Worm (Caenorhabditis elegans) whole organism, midembryonic: Measurements from ENCODE around the gene irld-51.

Experiments
- flt-1 ChIP-seq: fragments of 200-800 bp; sonication (Bioruptor generic); IDR thresholded peaks from 2 replicates; pipeline ENCODE4 v1.3.6; 2022; ENCODE audit warnings: missing genetic modification characterization, missing compliant biosample characterization
- ztf-29 ChIP-seq: fragments of 200-800 bp; sonication (Bioruptor generic); IDR thresholded peaks from 2 replicates; pipeline ENCODE4 v1.3.6; 2022; ENCODE audit warnings: missing genetic modification reagents, missing genetic modification characterization, missing compliant biosample characterization

DNA sequence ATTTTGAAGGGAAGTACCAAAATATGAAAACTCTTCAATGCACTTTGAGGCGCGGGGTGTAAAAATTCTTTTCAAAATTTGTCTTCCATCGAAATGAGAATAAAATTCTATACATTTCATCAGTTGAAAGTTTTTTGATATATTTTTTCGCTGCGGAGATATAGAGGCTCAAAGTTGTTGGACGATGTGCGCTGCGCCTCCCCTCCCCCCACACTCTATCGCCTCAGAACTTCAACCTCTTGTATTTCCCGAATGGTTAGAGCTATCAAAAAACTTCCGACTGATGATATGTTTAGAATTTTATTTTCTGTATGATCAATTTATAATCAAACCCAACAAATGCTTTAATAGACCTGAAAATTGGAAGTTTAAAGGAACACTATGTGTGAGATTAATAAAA is 3.9 kb downstream of the irld-51 start:
- TF ChIP-seq flt-1 (GFP tag; lab: Robert Waterston, UW) = no peak
- TF ChIP-seq ztf-29 (GFP tag; lab: Robert Waterston, UW) = no peak
